Fruit fly (Drosophila melanogaster): ENCODE results near the gene Ho.

Gene Ho

DNA sequence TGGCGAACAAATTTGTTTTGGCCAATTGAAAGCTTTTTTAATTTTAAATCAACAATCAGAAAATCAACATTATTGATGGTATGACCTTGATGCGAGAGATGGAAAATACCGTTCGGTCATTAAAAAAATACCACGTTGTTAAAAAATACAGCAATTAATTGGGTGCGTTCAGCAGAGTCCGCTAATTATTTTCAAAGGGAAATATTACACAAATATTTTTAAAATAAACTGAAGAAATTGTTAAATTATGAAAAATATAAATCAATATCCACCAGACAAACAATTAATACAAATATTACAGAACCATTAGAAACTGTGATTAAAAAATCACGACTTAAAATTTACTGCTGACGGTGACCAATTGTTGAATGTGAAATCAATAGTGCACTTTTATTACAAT, 1.5 kb upstream of the Ho start, which contains the start of gene CG18476 (continued):
- TF ChIP-seq CG4360 (GFP tag; IDR thresholded peaks at IDR 0.05) (peak; percentile 50; the same call in 1 of the 2 replicates), CG18011 (GFP tag; optimal IDR thresholded peaks at IDR 0.05) (peak; percentile 64), CG3726 (GFP tag; IDR thresholded peaks at IDR 0.05) (peak; percentile 92), Med (GFP tag) (peak; percentile 94), Ada2b (GFP tag; IDR thresholded peaks at IDR 0.05) (peak; percentile 96), tll (GFP tag; optimal IDR thresholded peaks at IDR 0.05) (no peak), CG12071 (GFP tag; optimal IDR thresholded peaks at IDR 0.05) (peak; percentile 39), CTCF (GFP tag; optimal IDR thresholded peaks at IDR 0.05) (peak; percentile 34), ERR (GFP tag; optimal IDR thresholded peaks at IDR 0.05) (peak; percentile 43), twi (tag; optimal IDR thresholded peaks at IDR 0.05) (peak; percentile 87), tgo (GFP tag; IDR thresholded peaks at IDR 0.05) (peak; percentile 94), pzg (GFP tag; optimal IDR thresholded peaks at IDR 0.05) (peak; percentile 45), insv (GFP tag; optimal IDR thresholded peaks at IDR 0.05) (peak in 1 of 2 experiments; percentile 49), CG18476 (GFP tag; optimal IDR thresholded peaks at IDR 0.05) (peak; percentile 95), CG6272 (GFP tag; IDR thresholded peaks at IDR 0.05) (peak; percentile 93), salm (tag; optimal IDR thresholded peaks at IDR 0.05) (peak; percentile 85), Dll (GFP tag; IDR thresholded peaks at IDR 0.05; ENCODE audit: partially characterized antibody) (no peak), CG13296 (GFP tag; optimal IDR thresholded peaks at IDR 0.05) (peak; percentile 92), gfzf (GFP tag; optimal IDR thresholded peaks at IDR 0.05) (peak; percentile 75), CG14710 (tag; optimal IDR thresholded peaks at IDR 0.05) (peak; percentile 94), CG12659 (GFP tag; optimal IDR thresholded peaks at IDR 0.05) (peak; percentile 94), chif (GFP tag; optimal IDR thresholded peaks at IDR 0.05) (peak; percentile 46 to 74), Atf6 (GFP tag; IDR thresholded peaks at IDR 0.05) (peak; percentile 88), Bdp1 (GFP tag; optimal IDR thresholded peaks at IDR 0.05) (peak; percentile 29)

dm6 chr3R:11683675-11684074, 4.1 kb downstream of the Ho start:
- TF ChIP-seq CG34376 (GFP tag; optimal IDR thresholded peaks at IDR 0.05) (peak; percentile 37), CG12299 (tag; optimal IDR thresholded peaks at IDR 0.05) (no peak), pb (GFP tag; optimal IDR thresholded peaks at IDR 0.05) (no peak), zfh2 (GFP tag; optimal IDR thresholded peaks at IDR 0.05) (no peak), HHEX (GFP tag; optimal IDR thresholded peaks at IDR 0.05) (no peak), sima (GFP tag; optimal IDR thresholded peaks at IDR 0.05) (no peak), Sry-β (GFP tag; optimal IDR thresholded peaks at IDR 0.05) (no peak), shn (GFP tag; optimal IDR thresholded peaks at IDR 0.05) (no peak), CG17612 (GFP tag; IDR thresholded peaks at IDR 0.05) (no peak), CG10209 (GFP tag; optimal IDR thresholded peaks at IDR 0.05) (no peak), grn (GFP tag; optimal IDR thresholded peaks at IDR 0.05) (peak; percentile 42), z (GFP tag; IDR thresholded peaks at IDR 0.05) (no peak), emc (GFP tag; optimal IDR thresholded peaks at IDR 0.05) (no peak), mirr (GFP tag; optimal IDR thresholded peaks at IDR 0.05) (peak; percentile 48), sug (tag; optimal IDR thresholded peaks at IDR 0.05) (peak; percentile 97), GATAe (GFP tag; conservative IDR thresholded peaks at IDR 0.05) (peak; percentile 51), Fer3 (tag; optimal IDR thresholded peaks at IDR 0.05) (no peak), exex (tag; optimal IDR thresholded peaks at IDR 0.05) (peak; percentile 76), ttk (GFP tag; IDR thresholded peaks at IDR 0.05) (no peak), CG6654 (GFP tag; optimal IDR thresholded peaks at IDR 0.05) (no peak), zf30C (GFP tag; optimal IDR thresholded peaks at IDR 0.05) (no peak), Med (GFP tag) (peak; percentile 2), abd-A (tag; optimal IDR thresholded peaks at IDR 0.05) (no peak), gcm2 (GFP tag; optimal IDR thresholded peaks at IDR 0.05) (no peak), luna (GFP tag; optimal IDR thresholded peaks at IDR 0.05) (no peak), sd (tag; optimal IDR thresholded peaks at IDR 0.05) (peak; percentile 37), tin (GFP tag; optimal IDR thresholded peaks at IDR 0.05) (no peak), dm (GFP tag; optimal IDR thresholded peaks at IDR 0.05) (no peak), CG3281 (GFP tag; optimal IDR thresholded peaks at IDR 0.05) (peak; percentile 8), CG12071 (GFP tag; optimal IDR thresholded peaks at IDR 0.05) (peak; percentile 10)
